Fruit fly (Drosophila melanogaster) whole organism, prepupa: Measurements from ENCODE around the gene tyn.
A peak's percentile ranks its signal among the peaks of the same experiment; 100 is the strongest.

Experiments
- Blimp-1 ChIP-seq: fragments of 200-800 bp; sonication (Bioruptor generic); optimal IDR thresholded peaks from 3 replicates; lab custom pipeline; 2017; ENCODE audit warnings: missing biosample characterization, missing genetic modification characterization, mild to moderate bottlenecking, moderate library complexity, missing genetic modification reagents
- CG10631 ChIP-seq: fragments of 200-800 bp; sonication (Bioruptor generic); optimal IDR thresholded peaks from 2 replicates; lab custom pipeline; 2016; ENCODE audit warnings: missing biosample characterization, missing genetic modification characterization
- CG11294 ChIP-seq: fragments of 200-800 bp; sonication (Bioruptor generic); IDR thresholded peaks from 2 replicates; pipeline ENCODE4 v1.3.6; 2022; ENCODE audit warnings: missing biosample characterization, missing genetic modification characterization
- CG11762 ChIP-seq: fragments of 200-800 bp; sonication (Bioruptor generic); optimal IDR thresholded peaks from 3 replicates; lab custom pipeline; 2016; ENCODE audit warnings: missing biosample characterization, missing genetic modification characterization; ENCODE audit not compliant: insufficient read depth
- CG11902 ChIP-seq: fragments of 200-800 bp; sonication (Bioruptor generic); optimal IDR thresholded peaks from 3 replicates; lab custom pipeline; 2016; ENCODE audit warnings: missing biosample characterization, missing genetic modification characterization
- CG15336 ChIP-seq: fragments of 200-800 bp; sonication (Bioruptor generic); IDR thresholded peaks from 2 replicates; pipeline ENCODE4 v1.3.6; 2022; ENCODE audit warnings: missing biosample characterization, missing genetic modification characterization
- CG1621 ChIP-seq: fragments of 200-800 bp; sonication (Bioruptor generic); optimal IDR thresholded peaks from 3 replicates; lab custom pipeline; 2018; ENCODE audit warnings: missing biosample characterization, mild to moderate bottlenecking, missing genetic modification characterization
- CG3032 ChIP-seq: fragments of 200-800 bp; optimal IDR thresholded peaks from 2 replicates; lab custom pipeline; 2019; ENCODE audit warnings: missing biosample characterization, mild to moderate bottlenecking, missing genetic modification characterization, moderate library complexity
- CG31627 ChIP-seq: fragments of 200-800 bp; sonication (Bioruptor generic); optimal IDR thresholded peaks from 3 replicates; lab custom pipeline; 2016; ENCODE audit warnings: missing biosample characterization, missing genetic modification characterization
- CG32006 ChIP-seq: fragments of 200-800 bp; sonication (Bioruptor generic); optimal IDR thresholded peaks from 3 replicates; lab custom pipeline; 2017; ENCODE audit warnings: missing biosample characterization, mild to moderate bottlenecking, missing genetic modification characterization
- CG34406 ChIP-seq: fragments of 200-800 bp; sonication (Bioruptor generic); optimal IDR thresholded peaks from 3 replicates; lab custom pipeline; 2016; ENCODE audit warnings: missing biosample characterization, missing genetic modification characterization
- CG3919 ChIP-seq: fragments of 200-800 bp; sonication (Bioruptor generic); optimal IDR thresholded peaks from 3 replicates; lab custom pipeline; 2016; ENCODE audit warnings: missing biosample characterization, missing genetic modification characterization
- CG4318 ChIP-seq: fragments of 200-800 bp; sonication (Bioruptor generic); optimal IDR thresholded peaks from 3 replicates; lab custom pipeline; 2017; ENCODE audit warnings: missing biosample characterization, mild to moderate bottlenecking, missing genetic modification characterization
- CG6163 ChIP-seq: fragments of 200-800 bp; sonication (Bioruptor generic); IDR thresholded peaks from 3 replicates; pipeline ENCODE4 v1.3.6; 2022; ENCODE audit warnings: missing biosample characterization, missing genetic modification characterization
- CG6276 ChIP-seq: fragments of 200-800 bp; sonication (Bioruptor generic); optimal IDR thresholded peaks from 2 replicates; lab custom pipeline; 2017; ENCODE audit warnings: missing biosample characterization, mild to moderate bottlenecking, missing genetic modification characterization
- CG6792 ChIP-seq: fragments of 200-800 bp; sonication (Bioruptor generic); optimal IDR thresholded peaks from 3 replicates; lab custom pipeline; 2016; ENCODE audit warnings: missing biosample characterization, missing genetic modification characterization
- CG6808 ChIP-seq: fragments of 200-800 bp; sonication (Bioruptor generic); optimal IDR thresholded peaks from 3 replicates; lab custom pipeline; 2017; ENCODE audit warnings: missing biosample characterization, missing genetic modification characterization, mild to moderate bottlenecking, moderate library complexity, missing genetic modification reagents
- CG6854 ChIP-seq: fragments of 200-800 bp; sonication (Bioruptor generic); optimal IDR thresholded peaks from 2 replicates; lab custom pipeline; 2017; ENCODE audit warnings: missing biosample characterization, mild to moderate bottlenecking, missing genetic modification characterization
- CG7368 ChIP-seq: fragments of 200-800 bp; sonication (Bioruptor generic); optimal IDR thresholded peaks from 3 replicates; lab custom pipeline; 2016; ENCODE audit warnings: missing biosample characterization, missing genetic modification characterization
- CG8119 ChIP-seq: fragments of 200-800 bp; sonication (Bioruptor generic); IDR thresholded peaks from 3 replicates; pipeline ENCODE4 v1.3.6; 2022; ENCODE audit warnings: missing biosample characterization, missing genetic modification characterization
- CG8319 ChIP-seq: fragments of 200-800 bp; sonication (Bioruptor generic); optimal IDR thresholded peaks from 3 replicates; lab custom pipeline; 2016; ENCODE audit warnings: missing biosample characterization, missing genetic modification characterization
- CG9139 ChIP-seq: fragments of 200-800 bp; sonication (Bioruptor generic); optimal IDR thresholded peaks from 3 replicates; lab custom pipeline; 2017; ENCODE audit warnings: missing biosample characterization, mild to moderate bottlenecking, missing genetic modification characterization
- Eip75B ChIP-seq: fragments of 200-800 bp; sonication (Bioruptor generic); optimal IDR thresholded peaks from 3 replicates; lab custom pipeline; 2016; ENCODE audit warnings: missing biosample characterization, missing genetic modification characterization
- Eip78C ChIP-seq: fragments of 200-800 bp; sonication (Bioruptor generic); peaks from one replicate; lab custom pipeline; 2016; ENCODE audit warnings: missing biosample characterization, missing genetic modification characterization
- Eip93F ChIP-seq: fragments of 200-800 bp; sonication (Bioruptor generic); optimal IDR thresholded peaks from 2 replicates; lab custom pipeline; 2016; ENCODE audit warnings: missing biosample characterization, mild to moderate bottlenecking, missing genetic modification characterization
- Gug ChIP-seq: fragments of 200-800 bp; sonication (Bioruptor generic); IDR thresholded peaks from 2 replicates; pipeline ENCODE4 v1.3.6; 2022; ENCODE audit warnings: missing biosample characterization, missing genetic modification characterization
- Hr38 ChIP-seq: sonication (Bioruptor generic); optimal IDR thresholded peaks from 2 replicates; lab custom pipeline; 2016; ENCODE audit warnings: missing biosample characterization, missing genetic modification characterization
- Hr39 ChIP-seq: fragments of 200-800 bp; sonication (Bioruptor generic); optimal IDR thresholded peaks from 2 replicates; lab custom pipeline; 2016; ENCODE audit warnings: missing biosample characterization, missing genetic modification characterization
- Lpt ChIP-seq: fragments of 200-800 bp; sonication (Bioruptor generic); optimal IDR thresholded peaks from 3 replicates; lab custom pipeline; 2016; ENCODE audit warnings: missing biosample characterization, missing genetic modification characterization
- Met ChIP-seq: fragments of 200-800 bp; sonication (Bioruptor generic); optimal IDR thresholded peaks from 3 replicates; lab custom pipeline; 2016; ENCODE audit warnings: missing biosample characterization, missing genetic modification characterization
- OdsH ChIP-seq: fragments of 200-800 bp; sonication (Bioruptor generic); optimal IDR thresholded peaks from 3 replicates; lab custom pipeline; 2016; ENCODE audit warnings: missing biosample characterization, missing genetic modification characterization
- Sox102F ChIP-seq: fragments of 200-800 bp; sonication (Bioruptor generic); optimal IDR thresholded peaks from 2 replicates; lab custom pipeline; 2016; ENCODE audit warnings: missing biosample characterization, mild to moderate bottlenecking, missing genetic modification characterization
- Sox14 ChIP-seq: fragments of 200-800 bp; sonication (Bioruptor generic); optimal IDR thresholded peaks from 3 replicates; lab custom pipeline; 2016; ENCODE audit warnings: missing biosample characterization, missing genetic modification characterization
- Sox15 ChIP-seq: fragments of 200-800 bp; sonication (Bioruptor generic); optimal IDR thresholded peaks from 3 replicates; lab custom pipeline; 2016; ENCODE audit warnings: missing biosample characterization, missing genetic modification characterization
- achi ChIP-seq: fragments of 200-800 bp; sonication (Bioruptor generic); optimal IDR thresholded peaks from 3 replicates; lab custom pipeline; 2016; ENCODE audit warnings: missing biosample characterization, missing genetic modification characterization
- acj6 ChIP-seq: fragments of 200-800 bp; sonication (Bioruptor generic); optimal IDR thresholded peaks from 3 replicates; lab custom pipeline; 2016; ENCODE audit warnings: missing biosample characterization, missing genetic modification characterization
- cyc ChIP-seq: fragments of 200-800 bp; sonication (Bioruptor generic); optimal IDR thresholded peaks from 3 replicates; lab custom pipeline; 2016; ENCODE audit warnings: missing biosample characterization, missing genetic modification characterization
- dac ChIP-seq: fragments of 200-800 bp; sonication (Bioruptor generic); optimal IDR thresholded peaks from 2 replicates; lab custom pipeline; 2017; ENCODE audit warnings: missing biosample characterization, mild to moderate bottlenecking, missing genetic modification characterization
- dsx ChIP-seq: fragments of 200-800 bp; optimal IDR thresholded peaks from 3 replicates; lab custom pipeline; 2019; ENCODE audit warnings: missing biosample characterization, mild to moderate bottlenecking, missing genetic modification characterization, moderate library complexity; ENCODE audit not compliant: poor library complexity, severe bottlenecking
- esn ChIP-seq: fragments of 200-800 bp; sonication (Bioruptor generic); optimal IDR thresholded peaks from 2 replicates; lab custom pipeline; 2016; ENCODE audit warnings: missing biosample characterization, mild to moderate bottlenecking, missing genetic modification characterization, moderate library complexity
- fd85E ChIP-seq: fragments of 200-800 bp; sonication (Bioruptor generic); optimal IDR thresholded peaks from 3 replicates; lab custom pipeline; 2016; ENCODE audit warnings: missing biosample characterization, missing genetic modification characterization
- lz ChIP-seq: fragments of 200-800 bp; sonication (Bioruptor generic); optimal IDR thresholded peaks from 3 replicates; lab custom pipeline; 2016; ENCODE audit warnings: missing biosample characterization, missing genetic modification characterization
- net ChIP-seq: fragments of 200-800 bp; sonication (Bioruptor generic); optimal IDR thresholded peaks from 3 replicates; lab custom pipeline; 2016; ENCODE audit warnings: missing biosample characterization, missing genetic modification characterization
- pdm3 ChIP-seq: fragments of 200-800 bp; sonication (Bioruptor generic); optimal IDR thresholded peaks from 3 replicates; lab custom pipeline; 2016; ENCODE audit warnings: missing biosample characterization, missing genetic modification characterization
- svp ChIP-seq: fragments of 200-800 bp; sonication (Bioruptor generic); peaks from one replicate; lab custom pipeline; 2016; ENCODE audit warnings: missing biosample characterization, missing genetic modification characterization
- topi ChIP-seq: fragments of 200-800 bp; sonication (Bioruptor generic); optimal IDR thresholded peaks from 3 replicates; lab custom pipeline; 2016; ENCODE audit warnings: missing biosample characterization, missing genetic modification characterization
- vri ChIP-seq: fragments of 200-800 bp; sonication (Bioruptor generic); optimal IDR thresholded peaks from 3 replicates; lab custom pipeline; 2016; ENCODE audit warnings: missing biosample characterization, mild to moderate bottlenecking, missing genetic modification characterization

Gene tyn

DNA sequence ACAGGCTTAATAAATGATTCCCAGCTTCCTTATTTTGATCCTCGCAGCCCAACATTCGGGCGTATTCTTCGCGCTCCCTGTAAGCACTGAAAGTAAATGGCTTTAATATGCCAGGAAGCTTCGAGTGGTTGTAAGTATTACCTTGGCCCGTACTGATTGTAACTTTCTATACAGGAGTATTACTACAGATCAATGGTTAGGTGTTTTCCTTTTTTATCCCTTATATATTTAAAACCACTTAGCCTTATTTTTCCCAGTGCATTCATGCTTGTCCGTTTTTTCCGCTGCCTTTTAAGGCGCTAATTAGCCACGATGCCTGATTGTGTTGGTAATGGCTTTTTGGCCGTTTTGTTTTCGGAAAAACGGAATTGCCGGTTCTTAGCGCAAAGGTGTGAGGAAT, 33.4 kb downstream of the tyn start (continued):
- TF ChIP-seq achi (GFP tag; lab: Kevin White, UChicago) (peak; percentile 30), CG1621 (tag; lab: Kevin White, UChicago) (no peak), Sox102F (peak; percentile 68), CG6808 (GFP tag; lab: Kevin White, UChicago) (no peak), CG32006 (peak; percentile 38), Sox14 (GFP tag; lab: Kevin White, UChicago) (peak; percentile 33), lz (GFP tag; lab: Kevin White, UChicago) (peak; percentile 25), svp (peak; percentile 53), CG8319 (GFP tag; lab: Kevin White, UChicago) (no peak), CG11762 (GFP tag; lab: Kevin White, UChicago) (no peak), Sox15 (GFP tag; lab: Kevin White, UChicago) (no peak), Blimp-1 (no peak), CG7368 (GFP tag; lab: Kevin White, UChicago) (no peak), Met (GFP tag; lab: Kevin White, UChicago) (peak; percentile 56), CG15336 (no peak), CG4318 (no peak), Eip78C (GFP tag; lab: Kevin White, UChicago) (peak; percentile 79), net (GFP tag; lab: Kevin White, UChicago) (peak; percentile 18), acj6 (GFP tag; lab: Kevin White, UChicago) (peak; percentile 20), pdm3 (GFP tag; lab: Kevin White, UChicago) (peak; percentile 44), CG34406 (GFP tag; lab: Kevin White, UChicago) (peak; percentile 42), CG11902 (GFP tag; lab: Kevin White, UChicago) (peak; percentile 18), topi (GFP tag; lab: Kevin White, UChicago) (peak; percentile 55)

DNA sequence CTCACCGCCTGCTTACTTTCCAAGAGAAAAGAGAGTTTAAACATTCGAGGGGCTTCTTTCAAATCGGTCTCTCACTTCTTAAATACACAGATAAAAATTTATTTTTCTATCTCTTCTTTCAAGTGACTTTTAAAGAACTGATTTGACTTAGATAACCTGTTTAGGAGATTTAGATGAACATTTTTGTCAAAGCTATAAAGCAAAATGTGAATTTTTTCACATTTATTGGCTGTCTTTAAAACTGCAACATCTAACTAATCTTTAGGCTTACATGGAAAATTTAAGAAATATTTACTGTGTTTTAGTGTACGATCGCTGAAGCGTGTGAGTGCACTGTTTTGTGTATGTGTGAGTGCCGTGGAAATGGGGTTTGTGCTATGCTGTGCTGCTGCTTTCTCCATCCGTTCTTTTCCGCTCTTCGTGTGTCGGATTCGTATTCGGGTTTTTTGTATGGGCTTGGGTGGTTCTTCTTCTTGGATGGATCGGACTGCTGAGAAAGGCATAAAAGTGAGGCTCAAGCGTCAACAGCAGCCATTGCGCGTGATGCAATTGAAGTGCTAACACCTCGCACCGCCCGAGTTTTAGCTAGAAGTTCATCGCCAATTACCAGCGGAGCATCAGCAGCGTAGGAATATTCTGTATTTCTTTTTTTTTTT, 35.6 kb downstream of the tyn start:
- TF ChIP-seq CG3032 (tag; lab: Kevin White, UChicago), result peak; percentile 58
- peak; percentile 69 for TF ChIP-seq CG11762 (GFP tag; lab: Kevin White, UChicago)
- peak; percentile 84 for TF ChIP-seq OdsH
- peak; percentile 61 for TF ChIP-seq net (GFP tag; lab: Kevin White, UChicago)
- TF ChIP-seq Eip93F (GFP tag; lab: Kevin White, UChicago), result peak; percentile 19
- peak; percentile 87 for TF ChIP-seq CG32006
- TF ChIP-seq Hr38 (GFP tag; lab: Kevin White, UChicago), result no peak
- peak; percentile 88 for TF ChIP-seq Sox102F
- peak; percentile 86 for TF ChIP-seq lz (GFP tag; lab: Kevin White, UChicago)
- TF ChIP-seq CG6808 (GFP tag; lab: Kevin White, UChicago), result peak; percentile 59
- TF ChIP-seq CG10631, result peak; percentile 82
- TF ChIP-seq dac (GFP tag; lab: Kevin White, UChicago), result peak; percentile 39
- peak; percentile 82 for TF ChIP-seq pdm3 (GFP tag; lab: Kevin White, UChicago)
- TF ChIP-seq Eip78C (GFP tag; lab: Kevin White, UChicago), result peak; percentile 93
- TF ChIP-seq dsx (GFP tag; lab: Kevin White, UChicago), result peak; percentile 43
- no peak for TF ChIP-seq CG11294 (GFP tag; lab: Robert Waterston, UW)
- TF ChIP-seq CG8119, result peak; percentile 77
- TF ChIP-seq Sox15 (GFP tag; lab: Kevin White, UChicago), result peak; percentile 20
- peak; percentile 52 for TF ChIP-seq CG8319 (GFP tag; lab: Kevin White, UChicago)
- TF ChIP-seq CG6276 (GFP tag; lab: Kevin White, UChicago), result peak; percentile 73
- peak; percentile 74 for TF ChIP-seq CG3919
- peak; percentile 72 for TF ChIP-seq Lpt (GFP tag; lab: Kevin White, UChicago)
- peak; percentile 77 for TF ChIP-seq CG6792
- no peak for TF ChIP-seq fd85E (GFP tag; lab: Kevin White, UChicago)
- peak; percentile 92 for TF ChIP-seq Met (GFP tag; lab: Kevin White, UChicago)
- peak; percentile 78 for TF ChIP-seq cyc (GFP tag; lab: Kevin White, UChicago)
- TF ChIP-seq acj6 (GFP tag; lab: Kevin White, UChicago), result peak; percentile 79
- peak; percentile 88 for TF ChIP-seq Eip75B (GFP tag; lab: Kevin White, UChicago)
- TF ChIP-seq CG1621 (tag; lab: Kevin White, UChicago), result peak; percentile 17
- TF ChIP-seq CG4318, result peak; percentile 76
- TF ChIP-seq CG6854, result peak; percentile 41
- peak; percentile 58; the same call in 1 of the 3 replicates for TF ChIP-seq CG6163 (GFP tag; lab: Robert Waterston, UW)
- TF ChIP-seq Hr39, result peak; percentile 87
- peak; percentile 84 for TF ChIP-seq CG31627
- peak; percentile 63 for TF ChIP-seq vri
- TF ChIP-seq esn (GFP tag; lab: Kevin White, UChicago), result peak; percentile 91
- peak; percentile 48 for TF ChIP-seq CG11902 (GFP tag; lab: Kevin White, UChicago)
- TF ChIP-seq CG15336, result peak; percentile 76
- no peak for TF ChIP-seq CG9139
- TF ChIP-seq Gug (GFP tag; lab: Robert Waterston, UW), result peak; percentile 18; the same call in 1 of the 2 replicates
